Fruit fly (Drosophila melanogaster) Kc167 (cell line): ENCODE results near the gene CG31909.

Experiments used
- Myc ChIP-seq: fragments of >200 bp; optimal IDR thresholded peaks from 2 replicates; lab custom pipeline; 2017; ENCODE audit warnings: missing external identifiers
- Sin3A ChIP-seq: fragments of >200 bp; optimal IDR thresholded peaks from 2 replicates; lab custom pipeline; 2018; ENCODE audit warnings: missing external identifiers
- h ChIP-seq: fragments of >200 bp; optimal IDR thresholded peaks from 3 replicates; lab custom pipeline; 2018; ENCODE audit warnings: missing external identifiers
- insv ChIP-seq: fragments of >200 bp; optimal IDR thresholded peaks from 3 replicates; lab custom pipeline; 2018; ENCODE audit warnings: missing external identifiers
- psq ChIP-seq: fragments of >200 bp; optimal IDR thresholded peaks from 2 replicates; lab custom pipeline; 2017; ENCODE audit warnings: missing external identifiers
- ttk ChIP-seq: sonication (Bioruptor generic); optimal IDR thresholded peaks from 2 replicates; lab custom pipeline; 2017; ENCODE audit warnings: missing external identifiers

DNA sequence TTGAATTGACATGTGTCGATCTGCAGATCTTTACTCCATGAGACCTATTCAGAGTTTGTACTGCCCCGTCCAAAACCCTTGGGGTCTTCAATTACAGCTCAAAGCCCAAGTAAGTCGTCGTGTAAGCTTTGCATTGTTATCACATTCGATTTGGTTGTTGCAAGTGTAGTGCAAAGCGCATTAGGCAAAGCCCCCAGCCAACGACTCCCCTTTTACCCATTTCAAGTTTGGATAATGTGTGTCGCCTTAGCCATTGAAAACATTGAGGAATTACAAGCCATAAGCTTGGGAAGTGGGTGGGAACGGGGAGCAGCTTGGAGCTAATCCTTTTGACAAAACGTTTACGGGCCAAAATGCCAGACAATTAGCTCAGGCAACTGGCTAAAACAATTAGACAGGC, 2.2 kb downstream of the CG31909 start:
- no peak for TF ChIP-seq insv (lab: Kevin White, UChicago)
- TF ChIP-seq psq (lab: Kevin White, UChicago), result no peak
- TF ChIP-seq h (lab: Kevin White, UChicago), result no peak
- no peak for TF ChIP-seq Myc (lab: Kevin White, UChicago)
- TF ChIP-seq Sin3A, result no peak
- no peak for TF ChIP-seq ttk (lab: Kevin White, UChicago)
